Worm (Caenorhabditis elegans) whole organism, L1 larva: ENCODE results near the gene fip-5.

Source experiments
- C04F5.9 ChIP-seq: sonication (generic microtip); optimal IDR thresholded peaks from 2 replicates; lab custom pipeline; 2016; ENCODE audit warnings: missing genetic modification characterization, missing compliant biosample characterization
- alr-1 ChIP-seq: fragments of 200-800 bp; sonication (Bioruptor generic); optimal IDR thresholded peaks from 2 replicates; lab custom pipeline; 2018; ENCODE audit warnings: borderline replicate concordance, mild to moderate bottlenecking, missing genetic modification characterization, missing compliant biosample characterization
- ama-1 ChIP-seq: fragments of 150-350 bp; optimal IDR thresholded peaks from 2 replicates; lab custom pipeline; 2014
- egl-13 ChIP-seq: sonication (generic microtip); optimal IDR thresholded peaks from 2 replicates; lab custom pipeline; 2016; ENCODE audit warnings: missing genotype, missing genetic modification reagents, missing genetic modification characterization, missing compliant biosample characterization
- fkh-10 ChIP-seq: sonication (generic microtip); optimal IDR thresholded peaks from 2 replicates; lab custom pipeline; 2017; ENCODE audit warnings: missing biosample characterization, missing genetic modification reagents, missing genetic modification characterization
- nhr-11 ChIP-seq: fragments of 150-350 bp; optimal IDR thresholded peaks from 2 replicates; lab custom pipeline; 2014; ENCODE audit warnings: missing biosample characterization, missing genetic modification characterization
- rnt-1 ChIP-seq: sonication (generic microtip); optimal IDR thresholded peaks from 2 replicates; lab custom pipeline; 2016; ENCODE audit warnings: mild to moderate bottlenecking, missing genetic modification characterization, moderate library complexity, missing compliant biosample characterization
- skn-1 ChIP-seq: fragments of 150-350 bp; optimal IDR thresholded peaks from 2 replicates; lab custom pipeline; 2014; ENCODE audit warnings: missing biosample characterization, missing genetic modification characterization
- unc-86 ChIP-seq: sonication (generic microtip); optimal IDR thresholded peaks from 2 replicates; lab custom pipeline; 2016; ENCODE audit warnings: missing genetic modification characterization, missing compliant biosample characterization
- xbp-1 ChIP-seq: sonication (generic microtip); optimal IDR thresholded peaks from 2 replicates; lab custom pipeline; 2016; ENCODE audit warnings: missing genetic modification characterization, missing compliant biosample characterization

DNA sequence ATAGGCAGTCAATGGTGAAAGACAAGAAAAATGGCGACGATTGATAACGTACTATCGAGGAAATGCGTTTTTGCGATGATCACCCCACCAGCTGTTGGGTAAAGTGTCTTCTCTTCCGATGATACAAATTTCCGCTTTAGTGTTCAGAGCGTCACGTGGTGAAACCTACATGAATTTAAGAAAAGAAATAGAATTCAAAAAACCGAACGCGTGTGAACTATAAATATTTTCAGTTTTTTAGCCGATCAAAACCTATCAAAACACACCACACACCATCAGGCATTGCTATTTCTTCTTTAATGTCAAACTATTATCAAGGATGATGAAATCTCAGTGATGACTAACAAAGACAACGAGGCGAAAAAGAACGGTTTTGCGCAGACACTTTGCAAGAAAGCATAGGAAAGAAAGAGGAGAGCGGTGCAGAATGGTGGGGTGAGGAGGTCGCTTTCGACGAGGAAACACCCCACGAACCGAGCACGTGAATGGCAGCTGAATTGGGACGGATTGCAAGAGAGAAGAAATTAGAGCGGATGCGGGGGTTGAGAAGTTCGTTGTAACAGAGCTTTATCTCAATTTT, 29.6 kb downstream of the fip-5 start:
- TF ChIP-seq rnt-1 (tag; lab: Kevin White, UChicago) (peak; percentile 72), egl-13 (no peak), unc-86 (tag; lab: Kevin White, UChicago) (no peak), ama-1 (lab: Kevin White, UChicago) (no peak), fkh-10 (GFP tag; lab: Kevin White, UChicago) (no peak), skn-1 (peak; percentile 78), alr-1 (tag; lab: Kevin White, UChicago) (no peak), C04F5.9 (no peak), nhr-11 (no peak), xbp-1 (no peak)
